Worm (Caenorhabditis elegans) whole organism, young adult: Measurements from ENCODE around the gene lido-11.
A peak's percentile ranks its signal among the peaks of the same experiment; 100 is the strongest.

Source experiments
- F49E8.2 ChIP-seq: sonication (generic microtip); optimal IDR thresholded peaks from 3 replicates; lab custom pipeline; 2017; ENCODE audit warnings: missing genetic modification characterization, mild to moderate bottlenecking, missing compliant biosample characterization, antibody characterized with exemption, moderate library complexity; ENCODE audit not compliant: insufficient read depth
- Y53G8AR.9 ChIP-seq: fragments of 200-800 bp; sonication (Bioruptor generic); conservative IDR thresholded peaks from 2 replicates; pipeline ENCODE4 v1.3.6; 2022; ENCODE audit warnings: missing genetic modification reagents, missing genetic modification characterization, missing compliant biosample characterization
- Y56A3A.18 ChIP-seq: fragments of 200-800 bp; sonication (Bioruptor generic); IDR thresholded peaks from 2 replicates; pipeline ENCODE4 v1.3.6; 2022; ENCODE audit warnings: missing genetic modification reagents, missing genetic modification characterization, missing compliant biosample characterization
- cebp-1 ChIP-seq, 2 experiments: fragments of 200-800 bp in 1 of 2; sonication (Bioruptor generic) in 1 of 2; sonication (generic microtip) in 1 of 2; IDR thresholded peaks in 1 of 2; optimal IDR thresholded peaks in 1 of 2; 2 replicates each; pipeline versions ENCODE4 v1.3.6 to Lab custom; 2017 to 2022; ENCODE audit warnings: missing compliant biosample characterization in 2 of 2, missing genetic modification characterization in 2 of 2, mild to moderate bottlenecking in 1 of 2, missing genetic modification reagents in 1 of 2, moderate library complexity in 1 of 2
- cebp-2 ChIP-seq: fragments of 200-800 bp; sonication (Bioruptor generic); IDR thresholded peaks from 2 replicates; pipeline ENCODE4 v1.3.6; 2022; ENCODE audit warnings: missing genetic modification characterization, missing compliant biosample characterization
- chd-7 ChIP-seq: sonication (generic microtip); optimal IDR thresholded peaks from 2 replicates; lab custom pipeline; 2016; ENCODE audit warnings: mild to moderate bottlenecking, missing genetic modification characterization, moderate library complexity, missing compliant biosample characterization
- egrh-3 ChIP-seq: fragments of 200-800 bp; sonication (Bioruptor generic); IDR thresholded peaks from 2 replicates; pipeline ENCODE4 v1.3.6; 2022; ENCODE audit warnings: missing genetic modification reagents, missing genetic modification characterization, missing compliant biosample characterization
- hlh-12 ChIP-seq: sonication (generic microtip); optimal IDR thresholded peaks from 2 replicates; lab custom pipeline; 2016; ENCODE audit warnings: missing genetic modification characterization, missing compliant biosample characterization
- hrde-1 ChIP-seq: sonication (generic microtip); optimal IDR thresholded peaks from 2 replicates; lab custom pipeline; 2016; ENCODE audit warnings: missing genetic modification characterization, mild to moderate bottlenecking, missing compliant biosample characterization, moderate library complexity, missing genotype, missing genetic modification reagents, borderline replicate concordance
- nhr-179 ChIP-seq: sonication (generic microtip); optimal IDR thresholded peaks from 2 replicates; lab custom pipeline; 2016; ENCODE audit warnings: mild to moderate bottlenecking, missing genetic modification characterization, missing compliant biosample characterization
- rpc-1 ChIP-seq, 2 experiments: fragments of 150-350 bp in 1 of 2; sonication (generic microtip) in 1 of 2; optimal IDR thresholded peaks; 2 replicates each; lab custom pipeline; 2014 to 2018; ENCODE audit warnings: missing biosample characterization in 1 of 2, missing genetic modification characterization in 1 of 2, missing genetic modification reagents in 1 of 2, missing genotype in 1 of 2

- TF ChIP-seq hrde-1 (tag; lab: Kevin White, UChicago) (no peak), cebp-1 (GFP tag; IDR thresholded peaks at IDR 0.05; lab: Robert Waterston, UW) (peak; percentile 64; the same call in 1 of the 2 replicates), cebp-1 (tag; optimal IDR thresholded peaks at IDR 0.05; lab: Kevin White, UChicago) (peak; percentile 92), hlh-12 (tag; lab: Kevin White, UChicago) (no peak), nhr-179 (tag; lab: Kevin White, UChicago) (no peak), Y53G8AR.9 (peak; percentile 85), egrh-3 (peak; percentile 100), chd-7 (tag; lab: Kevin White, UChicago) (peak; percentile 99), Y56A3A.18 (GFP tag; lab: Robert Waterston, UW) (peak; percentile 44; the same call in 1 of the 2 replicates), cebp-2 (peak; percentile 78; the same call in 1 of the 2 replicates), rpc-1 (optimal IDR thresholded peaks at IDR 0.05; lab: Kevin White, UChicago) (no peak), rpc-1 (tag; optimal IDR thresholded peaks at IDR 0.05; lab: Kevin White, UChicago) (no peak), F49E8.2 (tag; lab: Kevin White, UChicago) (no peak)
These were observed 29.8 kb upstream of the lido-11 start for ce11 chrII:2973940-2974402.
